Worm (Caenorhabditis elegans) whole organism, L4/young adult: ENCODE data around the gene dhs-20.

Experiments used
- W03F9.2 ChIP-seq: fragments of 150-350 bp; optimal IDR thresholded peaks from 2 replicates; lab custom pipeline; 2014; ENCODE audit warnings: missing biosample characterization, missing genetic modification characterization
- him-1 ChIP-seq: sonication (generic microtip); optimal IDR thresholded peaks from 2 replicates; lab custom pipeline; 2016; ENCODE audit warnings: missing genotype, missing genetic modification reagents, missing genetic modification characterization, missing compliant biosample characterization

ce11 chrV:11605227-11605626, 864 bp upstream of the dhs-20 start:
- no peak for TF ChIP-seq him-1 (tag; lab: Kevin White, UChicago)
- no peak for TF ChIP-seq W03F9.2 (tag; lab: Kevin White, UChicago)
